Fruit fly (Drosophila melanogaster) whole organism, prepupa: Measurements from ENCODE around the gene Atxn7.
A peak's percentile ranks its signal among the peaks of the same experiment; 100 is the strongest.

Experiments used
- Blimp-1 ChIP-seq: fragments of 200-800 bp; sonication (Bioruptor generic); optimal IDR thresholded peaks from 3 replicates; lab custom pipeline; 2017; ENCODE audit warnings: missing biosample characterization, missing genetic modification characterization, mild to moderate bottlenecking, moderate library complexity, missing genetic modification reagents
- CG10631 ChIP-seq: fragments of 200-800 bp; sonication (Bioruptor generic); optimal IDR thresholded peaks from 2 replicates; lab custom pipeline; 2016; ENCODE audit warnings: missing biosample characterization, missing genetic modification characterization
- CG11294 ChIP-seq: fragments of 200-800 bp; sonication (Bioruptor generic); IDR thresholded peaks from 2 replicates; pipeline ENCODE4 v1.3.6; 2022; ENCODE audit warnings: missing biosample characterization, missing genetic modification characterization
- CG11902 ChIP-seq: fragments of 200-800 bp; sonication (Bioruptor generic); optimal IDR thresholded peaks from 3 replicates; lab custom pipeline; 2016; ENCODE audit warnings: missing biosample characterization, missing genetic modification characterization
- CG15336 ChIP-seq: fragments of 200-800 bp; sonication (Bioruptor generic); IDR thresholded peaks from 2 replicates; pipeline ENCODE4 v1.3.6; 2022; ENCODE audit warnings: missing biosample characterization, missing genetic modification characterization
- CG1621 ChIP-seq: fragments of 200-800 bp; sonication (Bioruptor generic); optimal IDR thresholded peaks from 3 replicates; lab custom pipeline; 2018; ENCODE audit warnings: missing biosample characterization, mild to moderate bottlenecking, missing genetic modification characterization
- CG16779 ChIP-seq: fragments of 200-800 bp; sonication (Bioruptor generic); optimal IDR thresholded peaks from 3 replicates; lab custom pipeline; 2017; ENCODE audit warnings: missing biosample characterization, mild to moderate bottlenecking, missing genetic modification characterization
- CG32006 ChIP-seq: fragments of 200-800 bp; sonication (Bioruptor generic); optimal IDR thresholded peaks from 3 replicates; lab custom pipeline; 2017; ENCODE audit warnings: missing biosample characterization, mild to moderate bottlenecking, missing genetic modification characterization
- CG34406 ChIP-seq: fragments of 200-800 bp; sonication (Bioruptor generic); optimal IDR thresholded peaks from 3 replicates; lab custom pipeline; 2016; ENCODE audit warnings: missing biosample characterization, missing genetic modification characterization
- CG3919 ChIP-seq: fragments of 200-800 bp; sonication (Bioruptor generic); optimal IDR thresholded peaks from 3 replicates; lab custom pipeline; 2016; ENCODE audit warnings: missing biosample characterization, missing genetic modification characterization
- CG4318 ChIP-seq: fragments of 200-800 bp; sonication (Bioruptor generic); optimal IDR thresholded peaks from 3 replicates; lab custom pipeline; 2017; ENCODE audit warnings: missing biosample characterization, mild to moderate bottlenecking, missing genetic modification characterization
- CG6163 ChIP-seq: fragments of 200-800 bp; sonication (Bioruptor generic); IDR thresholded peaks from 3 replicates; pipeline ENCODE4 v1.3.6; 2022; ENCODE audit warnings: missing biosample characterization, missing genetic modification characterization
- CG6276 ChIP-seq: fragments of 200-800 bp; sonication (Bioruptor generic); optimal IDR thresholded peaks from 2 replicates; lab custom pipeline; 2017; ENCODE audit warnings: missing biosample characterization, mild to moderate bottlenecking, missing genetic modification characterization
- CG6792 ChIP-seq: fragments of 200-800 bp; sonication (Bioruptor generic); optimal IDR thresholded peaks from 3 replicates; lab custom pipeline; 2016; ENCODE audit warnings: missing biosample characterization, missing genetic modification characterization
- CG6808 ChIP-seq: fragments of 200-800 bp; sonication (Bioruptor generic); optimal IDR thresholded peaks from 3 replicates; lab custom pipeline; 2017; ENCODE audit warnings: missing biosample characterization, missing genetic modification characterization, mild to moderate bottlenecking, moderate library complexity, missing genetic modification reagents
- CG6854 ChIP-seq: fragments of 200-800 bp; sonication (Bioruptor generic); optimal IDR thresholded peaks from 2 replicates; lab custom pipeline; 2017; ENCODE audit warnings: missing biosample characterization, mild to moderate bottlenecking, missing genetic modification characterization
- CG8119 ChIP-seq: fragments of 200-800 bp; sonication (Bioruptor generic); IDR thresholded peaks from 3 replicates; pipeline ENCODE4 v1.3.6; 2022; ENCODE audit warnings: missing biosample characterization, missing genetic modification characterization
- CG8319 ChIP-seq: fragments of 200-800 bp; sonication (Bioruptor generic); optimal IDR thresholded peaks from 3 replicates; lab custom pipeline; 2016; ENCODE audit warnings: missing biosample characterization, missing genetic modification characterization
- CG8632 ChIP-seq: fragments of 200-800 bp; sonication (Bioruptor generic); optimal IDR thresholded peaks from 3 replicates; lab custom pipeline; 2016; ENCODE audit warnings: missing biosample characterization, missing genetic modification characterization
- CG9139 ChIP-seq: fragments of 200-800 bp; sonication (Bioruptor generic); optimal IDR thresholded peaks from 3 replicates; lab custom pipeline; 2017; ENCODE audit warnings: missing biosample characterization, mild to moderate bottlenecking, missing genetic modification characterization
- Eip75B ChIP-seq: fragments of 200-800 bp; sonication (Bioruptor generic); optimal IDR thresholded peaks from 3 replicates; lab custom pipeline; 2016; ENCODE audit warnings: missing biosample characterization, missing genetic modification characterization
- Eip78C ChIP-seq: fragments of 200-800 bp; sonication (Bioruptor generic); peaks from one replicate; lab custom pipeline; 2016; ENCODE audit warnings: missing biosample characterization, missing genetic modification characterization
- Eip93F ChIP-seq: fragments of 200-800 bp; sonication (Bioruptor generic); optimal IDR thresholded peaks from 2 replicates; lab custom pipeline; 2016; ENCODE audit warnings: missing biosample characterization, mild to moderate bottlenecking, missing genetic modification characterization
- Gug ChIP-seq: fragments of 200-800 bp; sonication (Bioruptor generic); IDR thresholded peaks from 2 replicates; pipeline ENCODE4 v1.3.6; 2022; ENCODE audit warnings: missing biosample characterization, missing genetic modification characterization
- Hr38 ChIP-seq: sonication (Bioruptor generic); optimal IDR thresholded peaks from 2 replicates; lab custom pipeline; 2016; ENCODE audit warnings: missing biosample characterization, missing genetic modification characterization
- Hr39 ChIP-seq: fragments of 200-800 bp; sonication (Bioruptor generic); optimal IDR thresholded peaks from 2 replicates; lab custom pipeline; 2016; ENCODE audit warnings: missing biosample characterization, missing genetic modification characterization
- Lpt ChIP-seq: fragments of 200-800 bp; sonication (Bioruptor generic); optimal IDR thresholded peaks from 3 replicates; lab custom pipeline; 2016; ENCODE audit warnings: missing biosample characterization, missing genetic modification characterization
- OdsH ChIP-seq: fragments of 200-800 bp; sonication (Bioruptor generic); optimal IDR thresholded peaks from 3 replicates; lab custom pipeline; 2016; ENCODE audit warnings: missing biosample characterization, missing genetic modification characterization
- Smox ChIP-seq: fragments of 200-800 bp; sonication (Bioruptor generic); optimal IDR thresholded peaks from 3 replicates; lab custom pipeline; 2016; ENCODE audit warnings: missing biosample characterization, missing genetic modification characterization
- Sox102F ChIP-seq: fragments of 200-800 bp; sonication (Bioruptor generic); optimal IDR thresholded peaks from 2 replicates; lab custom pipeline; 2016; ENCODE audit warnings: missing biosample characterization, mild to moderate bottlenecking, missing genetic modification characterization
- Sox14 ChIP-seq: fragments of 200-800 bp; sonication (Bioruptor generic); optimal IDR thresholded peaks from 3 replicates; lab custom pipeline; 2016; ENCODE audit warnings: missing biosample characterization, missing genetic modification characterization
- Sox15 ChIP-seq: fragments of 200-800 bp; sonication (Bioruptor generic); optimal IDR thresholded peaks from 3 replicates; lab custom pipeline; 2016; ENCODE audit warnings: missing biosample characterization, missing genetic modification characterization
- achi ChIP-seq: fragments of 200-800 bp; sonication (Bioruptor generic); optimal IDR thresholded peaks from 3 replicates; lab custom pipeline; 2016; ENCODE audit warnings: missing biosample characterization, missing genetic modification characterization
- acj6 ChIP-seq: fragments of 200-800 bp; sonication (Bioruptor generic); optimal IDR thresholded peaks from 3 replicates; lab custom pipeline; 2016; ENCODE audit warnings: missing biosample characterization, missing genetic modification characterization
- dac ChIP-seq: fragments of 200-800 bp; sonication (Bioruptor generic); optimal IDR thresholded peaks from 2 replicates; lab custom pipeline; 2017; ENCODE audit warnings: missing biosample characterization, mild to moderate bottlenecking, missing genetic modification characterization
- dsx ChIP-seq: fragments of 200-800 bp; optimal IDR thresholded peaks from 3 replicates; lab custom pipeline; 2019; ENCODE audit warnings: missing biosample characterization, mild to moderate bottlenecking, missing genetic modification characterization, moderate library complexity; ENCODE audit not compliant: poor library complexity, severe bottlenecking
- eg ChIP-seq: fragments of 200-800 bp; sonication (Bioruptor generic); IDR thresholded peaks from 3 replicates; pipeline ENCODE4 v1.3.6; 2022; ENCODE audit warnings: missing biosample characterization, missing genetic modification characterization
- fd59A ChIP-seq: fragments of 200-800 bp; sonication (Bioruptor generic); optimal IDR thresholded peaks from 2 replicates; lab custom pipeline; 2017; ENCODE audit warnings: missing biosample characterization, mild to moderate bottlenecking, missing genetic modification characterization, missing genetic modification reagents
- fd85E ChIP-seq: fragments of 200-800 bp; sonication (Bioruptor generic); optimal IDR thresholded peaks from 3 replicates; lab custom pipeline; 2016; ENCODE audit warnings: missing biosample characterization, missing genetic modification characterization
- fkh ChIP-seq: fragments of 200-800 bp; sonication (Bioruptor generic); optimal IDR thresholded peaks from 3 replicates; lab custom pipeline; 2017; ENCODE audit warnings: missing biosample characterization, mild to moderate bottlenecking, missing genetic modification characterization, moderate library complexity
- lz ChIP-seq: fragments of 200-800 bp; sonication (Bioruptor generic); optimal IDR thresholded peaks from 3 replicates; lab custom pipeline; 2016; ENCODE audit warnings: missing biosample characterization, missing genetic modification characterization
- net ChIP-seq: fragments of 200-800 bp; sonication (Bioruptor generic); optimal IDR thresholded peaks from 3 replicates; lab custom pipeline; 2016; ENCODE audit warnings: missing biosample characterization, missing genetic modification characterization
- spab ChIP-seq: fragments of 200-800 bp; sonication (Bioruptor generic); optimal IDR thresholded peaks from 2 replicates; lab custom pipeline; 2017; ENCODE audit warnings: missing biosample characterization, mild to moderate bottlenecking, missing genetic modification characterization, missing genetic modification reagents
- svp ChIP-seq: fragments of 200-800 bp; sonication (Bioruptor generic); peaks from one replicate; lab custom pipeline; 2016; ENCODE audit warnings: missing biosample characterization, missing genetic modification characterization
- topi ChIP-seq: fragments of 200-800 bp; sonication (Bioruptor generic); optimal IDR thresholded peaks from 3 replicates; lab custom pipeline; 2016; ENCODE audit warnings: missing biosample characterization, missing genetic modification characterization

Atxn7 gene

DNA sequence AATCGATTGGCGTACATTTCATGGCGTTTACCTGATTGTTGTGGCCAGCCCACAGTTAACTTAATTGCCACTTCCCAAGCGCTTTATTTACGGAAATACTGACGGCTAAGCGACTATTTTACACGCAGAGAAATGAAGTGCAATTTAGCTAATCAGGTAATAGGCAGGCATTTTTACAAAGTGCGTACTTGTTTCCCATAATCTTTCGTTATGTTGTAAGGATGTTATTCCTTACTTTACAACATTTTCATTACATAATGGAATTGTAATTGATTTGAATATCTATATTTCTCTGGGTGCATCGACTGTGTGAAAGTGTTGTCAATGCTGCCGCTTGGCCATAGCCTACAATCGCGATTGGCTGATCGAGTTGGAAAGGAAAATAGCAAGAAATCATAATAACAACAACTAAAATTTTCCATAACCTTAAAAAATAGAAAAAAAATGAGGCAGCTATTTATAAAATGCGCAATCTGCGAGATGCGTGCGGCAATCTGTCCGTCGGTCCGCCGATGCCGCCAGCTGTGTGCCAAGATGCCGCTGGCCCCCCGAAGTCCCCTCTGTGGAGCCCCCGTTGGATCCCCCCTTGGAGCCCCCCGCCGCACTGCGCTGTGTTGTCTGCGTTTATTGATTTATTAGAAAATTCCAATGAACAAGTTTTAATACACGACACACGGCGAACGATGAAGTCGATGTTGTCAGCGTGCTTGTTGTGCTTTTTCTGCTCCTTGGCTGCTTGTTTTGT is 51.0 kb downstream of the Atxn7 start (continued):
- peak; percentile 79 for TF ChIP-seq CG11294 (GFP tag; lab: Robert Waterston, UW)
- peak; percentile 40 for TF ChIP-seq CG11902 (GFP tag; lab: Kevin White, UChicago)
- TF ChIP-seq CG8319 (GFP tag; lab: Kevin White, UChicago): peak; percentile 31
- TF ChIP-seq Hr38 (GFP tag; lab: Kevin White, UChicago): peak; percentile 49
- peak; percentile 88 for TF ChIP-seq CG3919 (GFP tag; lab: Kevin White, UChicago)
- TF ChIP-seq Eip78C (GFP tag; lab: Kevin White, UChicago): peak; percentile 96
- peak; percentile 6 for TF ChIP-seq dsx
- peak; percentile 83 for TF ChIP-seq Lpt
- no peak for TF ChIP-seq Smox (GFP tag; lab: Kevin White, UChicago)
- peak; percentile 84 for TF ChIP-seq achi (GFP tag; lab: Kevin White, UChicago)
- TF ChIP-seq Eip93F (GFP tag; lab: Kevin White, UChicago): no peak
- peak; percentile 46 for TF ChIP-seq CG34406 (GFP tag; lab: Kevin White, UChicago)
- TF ChIP-seq CG1621 (tag; lab: Kevin White, UChicago): peak; percentile 78
- TF ChIP-seq fd59A: peak; percentile 73
- peak; percentile 67 for TF ChIP-seq svp (GFP tag; lab: Kevin White, UChicago)
- TF ChIP-seq CG4318 (GFP tag; lab: Kevin White, UChicago): peak; percentile 94
- TF ChIP-seq Hr39 (GFP tag; lab: Kevin White, UChicago): peak; percentile 42
- peak; percentile 85 for TF ChIP-seq net (GFP tag; lab: Kevin White, UChicago)
- TF ChIP-seq CG15336 (GFP tag; lab: Robert Waterston, UW): peak; percentile 94
- peak; percentile 64 for TF ChIP-seq CG6792 (GFP tag; lab: Kevin White, UChicago)
- peak; percentile 84 for TF ChIP-seq Gug (GFP tag; lab: Robert Waterston, UW)
- peak; percentile 91 for TF ChIP-seq dac
- TF ChIP-seq CG10631 (GFP tag; lab: Kevin White, UChicago): peak; percentile 84
- TF ChIP-seq CG32006 (GFP tag; lab: Kevin White, UChicago): peak; percentile 97
- TF ChIP-seq lz (GFP tag; lab: Kevin White, UChicago): peak; percentile 49
- peak; percentile 78 for TF ChIP-seq CG16779
- TF ChIP-seq topi (GFP tag; lab: Kevin White, UChicago): peak; percentile 47
- peak; percentile 57 for TF ChIP-seq CG9139 (GFP tag; lab: Kevin White, UChicago)
- peak; percentile 76 for TF ChIP-seq acj6 (GFP tag; lab: Kevin White, UChicago)
- TF ChIP-seq Sox15 (GFP tag; lab: Kevin White, UChicago): peak; percentile 33
- peak; percentile 74 for TF ChIP-seq spab (GFP tag; lab: Kevin White, UChicago)

DNA sequence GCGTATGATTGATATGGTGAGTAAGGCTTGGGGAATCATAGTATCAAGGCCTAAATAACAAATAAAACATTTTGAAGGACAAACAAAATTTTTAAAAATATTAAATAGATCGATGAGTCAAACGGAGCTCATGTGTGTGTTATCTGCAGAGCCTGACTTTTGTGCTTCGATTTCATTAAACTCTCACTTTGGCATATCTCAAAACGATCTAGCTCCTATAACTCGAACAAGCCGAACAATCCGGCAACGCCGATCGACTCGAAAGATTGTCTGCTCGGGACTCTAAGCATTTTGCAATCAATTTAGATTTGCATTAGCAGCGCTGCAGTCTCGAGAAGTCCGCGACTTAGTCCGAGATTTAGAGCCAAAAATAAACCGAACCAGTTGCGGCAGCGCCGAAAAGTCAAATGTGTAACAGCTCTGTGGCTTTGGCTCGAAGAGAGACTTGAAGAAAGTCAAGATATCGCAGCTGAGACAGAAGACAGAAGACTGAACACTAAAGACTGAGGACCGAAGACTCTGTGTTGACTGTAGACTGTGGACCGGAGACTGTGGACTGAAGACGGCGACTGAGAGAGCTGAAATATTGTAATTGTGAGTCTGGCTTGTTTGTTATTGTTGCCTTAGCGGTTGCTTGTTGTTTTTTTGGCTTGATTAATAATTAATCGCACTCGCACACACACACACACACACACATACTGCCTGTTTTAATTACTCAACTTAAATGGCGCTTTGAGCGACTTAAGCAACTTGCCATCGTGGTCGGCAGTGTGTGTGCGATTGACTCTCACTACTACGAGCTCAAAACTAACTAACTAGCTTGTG is 52.0 kb downstream of the Atxn7 start:
- TF ChIP-seq CG8632 (GFP tag; lab: Kevin White, UChicago) (no peak), CG3919 (GFP tag; lab: Kevin White, UChicago) (no peak), dsx (no peak), CG8119 (peak; percentile 36; the same call in 1 of the 3 replicates), Eip75B (no peak), CG6854 (GFP tag; lab: Kevin White, UChicago) (no peak), Eip78C (GFP tag; lab: Kevin White, UChicago) (peak; percentile 74), Sox14 (GFP tag; lab: Kevin White, UChicago) (no peak), fkh (GFP tag; lab: Kevin White, UChicago) (no peak), CG6276 (GFP tag; lab: Kevin White, UChicago) (peak; percentile 25), CG8319 (GFP tag; lab: Kevin White, UChicago) (no peak), Gug (GFP tag; lab: Robert Waterston, UW) (no peak), CG9139 (GFP tag; lab: Kevin White, UChicago) (no peak), lz (GFP tag; lab: Kevin White, UChicago) (no peak), Sox102F (GFP tag; lab: Kevin White, UChicago) (no peak), CG15336 (GFP tag; lab: Robert Waterston, UW) (peak; percentile 52; the same call in 1 of the 2 replicates), Lpt (no peak), fd85E (GFP tag; lab: Kevin White, UChicago) (no peak), CG11902 (GFP tag; lab: Kevin White, UChicago) (no peak), svp (GFP tag; lab: Kevin White, UChicago) (peak; percentile 58), CG4318 (GFP tag; lab: Kevin White, UChicago) (no peak), Hr38 (GFP tag; lab: Kevin White, UChicago) (no peak), OdsH (GFP tag; lab: Kevin White, UChicago) (peak; percentile 2), CG6808 (GFP tag; lab: Kevin White, UChicago) (no peak), Blimp-1 (GFP tag; lab: Kevin White, UChicago) (no peak), dac (no peak), CG32006 (GFP tag; lab: Kevin White, UChicago) (peak; percentile 65), CG6163 (peak; percentile 38; the same call in 2 of the 3 replicates), eg (GFP tag; lab: Robert Waterston, UW) (no peak)
